Fruit fly (Drosophila melanogaster) whole organism, embryonic: ENCODE measurements around the gene Sgt1.
A peak's percentile ranks its signal among the peaks of the same experiment; 100 is the strongest.

Source experiments
- Blimp-1 ChIP-seq: fragments of 200-800 bp; sonication (Bioruptor generic); optimal IDR thresholded peaks from 3 replicates; lab custom pipeline; 2018; ENCODE audit warnings: missing biosample characterization, missing genetic modification characterization, mild to moderate bottlenecking, moderate library complexity, missing genetic modification reagents
- CG10321 ChIP-seq: fragments of 200-800 bp; sonication (Bioruptor generic); IDR thresholded peaks from 2 replicates; pipeline ENCODE4 v1.3.6; 2022; ENCODE audit warnings: missing biosample characterization, missing genetic modification characterization
- CG10654 ChIP-seq: fragments of 200-800 bp; sonication (Bioruptor generic); optimal IDR thresholded peaks from 2 replicates; lab custom pipeline; 2016; ENCODE audit warnings: missing biosample characterization, missing genetic modification characterization
- CG12104 ChIP-seq: fragments of 200-800 bp; sonication (Bioruptor generic); optimal IDR thresholded peaks from 3 replicates; lab custom pipeline; 2016; ENCODE audit warnings: missing biosample characterization, missing genetic modification characterization
- CG12219 ChIP-seq: fragments of 200-800 bp; sonication (Bioruptor generic); optimal IDR thresholded peaks from 3 replicates; lab custom pipeline; 2018; ENCODE audit warnings: missing biosample characterization, mild to moderate bottlenecking, missing genetic modification characterization
- CG13894 ChIP-seq: fragments of 200-800 bp; sonication (Bioruptor generic); optimal IDR thresholded peaks from 3 replicates; lab custom pipeline; 2018; ENCODE audit warnings: missing biosample characterization, mild to moderate bottlenecking, missing genetic modification characterization, moderate library complexity
- CG14965 ChIP-seq: fragments of 200-800 bp; sonication (Bioruptor generic); optimal IDR thresholded peaks from 2 replicates; lab custom pipeline; 2016; ENCODE audit warnings: missing biosample characterization, missing genetic modification characterization, borderline replicate concordance
- CG15011 ChIP-seq: fragments of 200-800 bp; sonication (Bioruptor generic); optimal IDR thresholded peaks from 3 replicates; lab custom pipeline; 2018; ENCODE audit warnings: missing biosample characterization, mild to moderate bottlenecking, missing genetic modification characterization
- CG16815 ChIP-seq: fragments of 200-800 bp; sonication (Bioruptor generic); optimal IDR thresholded peaks from 3 replicates; lab custom pipeline; 2017; ENCODE audit warnings: missing biosample characterization, mild to moderate bottlenecking, missing genetic modification characterization
- CG18011 ChIP-seq: fragments of 200-800 bp; sonication (Bioruptor generic); optimal IDR thresholded peaks from 2 replicates; lab custom pipeline; 2017; ENCODE audit warnings: missing biosample characterization, missing genetic modification characterization, mild to moderate bottlenecking, moderate library complexity, missing genotype
- CG18619 ChIP-seq: fragments of 200-800 bp; sonication (Bioruptor generic); optimal IDR thresholded peaks from 3 replicates; lab custom pipeline; 2017; ENCODE audit warnings: missing biosample characterization, mild to moderate bottlenecking, missing genetic modification characterization
- CG2199 ChIP-seq: fragments of 200-800 bp; sonication (Bioruptor generic); IDR thresholded peaks from 3 replicates; pipeline ENCODE4 v1.3.6; 2022; ENCODE audit warnings: missing biosample characterization, missing genetic modification characterization
- CG31224 ChIP-seq: fragments of 200-800 bp; sonication (Bioruptor generic); IDR thresholded peaks from 2 replicates; pipeline ENCODE4 v1.3.6; 2022; ENCODE audit warnings: missing biosample characterization, missing genetic modification characterization
- CG31365 ChIP-seq: fragments of 200-800 bp; sonication (Bioruptor generic); optimal IDR thresholded peaks from 2 replicates; lab custom pipeline; 2018; ENCODE audit warnings: missing biosample characterization, mild to moderate bottlenecking, missing genetic modification characterization
- CG31388 ChIP-seq: fragments of 200-800 bp; sonication (Bioruptor generic); optimal IDR thresholded peaks from 2 replicates; lab custom pipeline; 2016; ENCODE audit warnings: missing biosample characterization, missing genetic modification characterization
- CG3281 ChIP-seq: fragments of 200-800 bp; sonication (Bioruptor generic); optimal IDR thresholded peaks from 3 replicates; lab custom pipeline; 2017; ENCODE audit warnings: missing biosample characterization, mild to moderate bottlenecking, missing genetic modification characterization
- CG33213 ChIP-seq: fragments of 200-800 bp; sonication (Bioruptor generic); optimal IDR thresholded peaks from 3 replicates; lab custom pipeline; 2016; ENCODE audit warnings: missing biosample characterization, missing genetic modification characterization
- CG33557 ChIP-seq: fragments of 200-800 bp; sonication (Bioruptor generic); optimal IDR thresholded peaks from 2 replicates; lab custom pipeline; 2019; ENCODE audit warnings: missing biosample characterization, mild to moderate bottlenecking, missing genetic modification characterization, moderate library complexity
- CG4404 ChIP-seq: fragments of 200-800 bp; sonication (Bioruptor generic); IDR thresholded peaks from 2 replicates; pipeline ENCODE4 v1.3.6; 2022; ENCODE audit warnings: missing biosample characterization, missing genetic modification characterization
- CG5245 ChIP-seq: fragments of 200-800 bp; sonication (Bioruptor generic); optimal IDR thresholded peaks from 3 replicates; lab custom pipeline; 2016; ENCODE audit warnings: missing biosample characterization, missing genetic modification characterization
- CG9797 ChIP-seq: fragments of 200-800 bp; sonication (Bioruptor generic); optimal IDR thresholded peaks from 3 replicates; lab custom pipeline; 2018; ENCODE audit warnings: missing biosample characterization, mild to moderate bottlenecking, missing genetic modification characterization
- Dbx ChIP-seq: fragments of 200-800 bp; sonication (Bioruptor generic); IDR thresholded peaks from 3 replicates; pipeline ENCODE4 v1.3.6; 2022; ENCODE audit warnings: missing biosample characterization, missing genetic modification characterization
- Dp ChIP-seq: fragments of 200-800 bp; sonication (Bioruptor generic); optimal IDR thresholded peaks from 2 replicates; lab custom pipeline; 2018; ENCODE audit warnings: missing biosample characterization, mild to moderate bottlenecking, missing genetic modification characterization, moderate library complexity
- Ets65A ChIP-seq: fragments of 200-800 bp; sonication (Bioruptor generic); peaks from one replicate; lab custom pipeline; 2016; ENCODE audit warnings: missing biosample characterization, missing genetic modification characterization
- Fer1 ChIP-seq: fragments of 200-800 bp; sonication (Bioruptor generic); optimal IDR thresholded peaks from 2 replicates; lab custom pipeline; 2017; ENCODE audit warnings: missing biosample characterization, mild to moderate bottlenecking, missing genetic modification characterization
- Hr39 ChIP-seq: fragments of >200 bp; optimal IDR thresholded peaks from 2 replicates; lab custom pipeline; 2017
- Hr51 ChIP-seq, 2 experiments: fragments of 200-800 bp; sonication (Bioruptor generic); optimal IDR thresholded peaks; 2 replicates in 1 of 2; 3 replicates in 1 of 2; lab custom pipeline; 2016 to 2018; ENCODE audit warnings: missing biosample characterization in 2 of 2, missing genetic modification characterization in 2 of 2, mild to moderate bottlenecking in 1 of 2, moderate library complexity in 1 of 2
- Hr78 ChIP-seq, 2 experiments: fragments of 200-800 bp in 1 of 2; fragments of >200 bp in 1 of 2; sonication (Bioruptor generic) in 1 of 2; optimal IDR thresholded peaks; 2 replicates each; lab custom pipeline; 2017 to 2019; ENCODE audit warnings: missing biosample characterization in 2 of 2, missing genetic modification characterization in 2 of 2, mild to moderate bottlenecking in 1 of 2, moderate library complexity in 1 of 2
- Max ChIP-seq: fragments of 200-800 bp; sonication (Bioruptor generic); optimal IDR thresholded peaks from 2 replicates; lab custom pipeline; 2016; ENCODE audit warnings: missing biosample characterization, mild to moderate bottlenecking, missing genetic modification characterization
- NFAT ChIP-seq: fragments of 200-800 bp; sonication (Bioruptor generic); IDR thresholded peaks from 2 replicates; pipeline ENCODE4 v1.3.6; 2022; ENCODE audit warnings: missing biosample characterization, missing genetic modification characterization
- Stat92E ChIP-seq, 3 experiments: fragments of >200 bp in 2 of 3; fragments of 200-800 bp in 1 of 3; sonication (Bioruptor generic) in 1 of 3; optimal IDR thresholded peaks; 2 replicates each; lab custom pipeline; 2017 to 2019; ENCODE audit warnings: missing biosample characterization in 3 of 3, missing genetic modification characterization in 3 of 3, mild to moderate bottlenecking in 1 of 3, moderate library complexity in 1 of 3
- ab ChIP-seq: fragments of 200-800 bp; sonication (Bioruptor generic); optimal IDR thresholded peaks from 2 replicates; lab custom pipeline; 2016; ENCODE audit warnings: missing biosample characterization, missing genetic modification characterization
- abd-A ChIP-seq: fragments of 200-800 bp; sonication (Bioruptor generic); optimal IDR thresholded peaks from 3 replicates; lab custom pipeline; 2019; ENCODE audit warnings: missing biosample characterization, mild to moderate bottlenecking, missing genetic modification characterization, moderate library complexity
- ac ChIP-seq: fragments of 200-800 bp; sonication (Bioruptor generic); optimal IDR thresholded peaks from 3 replicates; lab custom pipeline; 2017; ENCODE audit warnings: missing biosample characterization, mild to moderate bottlenecking, missing genetic modification characterization
- btn ChIP-seq: fragments of 200-800 bp; sonication (Bioruptor generic); optimal IDR thresholded peaks from 2 replicates; lab custom pipeline; 2016; ENCODE audit warnings: missing biosample characterization, missing genetic modification characterization
- dm ChIP-seq: fragments of 200-800 bp; sonication (Bioruptor generic); optimal IDR thresholded peaks from 3 replicates; lab custom pipeline; 2016; ENCODE audit warnings: missing biosample characterization, missing genetic modification characterization
- eve ChIP-seq, 2 experiments: fragments of >200 bp; optimal IDR thresholded peaks; 2 replicates each; lab custom pipeline; 2017; ENCODE audit warnings: missing biosample characterization in 2 of 2, missing genetic modification characterization in 2 of 2
- grau ChIP-seq: fragments of 200-800 bp; optimal IDR thresholded peaks from 3 replicates; lab custom pipeline; 2019; ENCODE audit warnings: missing biosample characterization, mild to moderate bottlenecking, missing genetic modification characterization, moderate library complexity
- hkb ChIP-seq, 2 experiments: fragments of 200-800 bp in 1 of 2; fragments of >200 bp in 1 of 2; sonication (Bioruptor generic) in 1 of 2; IDR thresholded peaks in 1 of 2; optimal IDR thresholded peaks in 1 of 2; 2 replicates each; pipeline versions ENCODE4 v1.3.6 to Lab custom; 2017 to 2022; ENCODE audit warnings: missing biosample characterization in 1 of 2, missing genetic modification characterization in 1 of 2
- lbe ChIP-seq: fragments of 200-800 bp; sonication (Bioruptor generic); optimal IDR thresholded peaks from 2 replicates; lab custom pipeline; 2016; ENCODE audit warnings: missing biosample characterization, mild to moderate bottlenecking, missing genetic modification characterization
- lola ChIP-seq, 3 experiments: fragments of >200 bp in 2 of 3; fragments of 200-800 bp in 1 of 3; sonication (Bioruptor generic) in 1 of 3; optimal IDR thresholded peaks; 2 replicates each; lab custom pipeline; 2017 to 2019; ENCODE audit warnings: missing biosample characterization in 3 of 3, missing genetic modification characterization in 3 of 3, mild to moderate bottlenecking in 1 of 3, moderate library complexity in 1 of 3
- pfk ChIP-seq: fragments of 200-800 bp; sonication (Bioruptor generic); optimal IDR thresholded peaks from 2 replicates; lab custom pipeline; 2018; ENCODE audit warnings: missing biosample characterization, mild to moderate bottlenecking, missing genetic modification characterization, moderate library complexity
- pita ChIP-seq: fragments of 200-800 bp; sonication (Bioruptor generic); optimal IDR thresholded peaks from 2 replicates; lab custom pipeline; 2017; ENCODE audit warnings: missing biosample characterization, mild to moderate bottlenecking, missing genetic modification characterization
- sug ChIP-seq: fragments of 200-800 bp; optimal IDR thresholded peaks from 2 replicates; lab custom pipeline; 2019; ENCODE audit warnings: missing biosample characterization, mild to moderate bottlenecking, missing genetic modification characterization, moderate library complexity
- twi ChIP-seq: fragments of 200-800 bp; optimal IDR thresholded peaks from 2 replicates; lab custom pipeline; 2019; ENCODE audit warnings: missing biosample characterization, mild to moderate bottlenecking, missing genetic modification characterization, moderate library complexity
- vvl ChIP-seq: fragments of 200-800 bp; sonication (Bioruptor generic); IDR thresholded peaks from 2 replicates; pipeline ENCODE4 v1.3.6; 2022; ENCODE audit warnings: missing biosample characterization, missing genetic modification characterization

The Sgt1 gene

DNA sequence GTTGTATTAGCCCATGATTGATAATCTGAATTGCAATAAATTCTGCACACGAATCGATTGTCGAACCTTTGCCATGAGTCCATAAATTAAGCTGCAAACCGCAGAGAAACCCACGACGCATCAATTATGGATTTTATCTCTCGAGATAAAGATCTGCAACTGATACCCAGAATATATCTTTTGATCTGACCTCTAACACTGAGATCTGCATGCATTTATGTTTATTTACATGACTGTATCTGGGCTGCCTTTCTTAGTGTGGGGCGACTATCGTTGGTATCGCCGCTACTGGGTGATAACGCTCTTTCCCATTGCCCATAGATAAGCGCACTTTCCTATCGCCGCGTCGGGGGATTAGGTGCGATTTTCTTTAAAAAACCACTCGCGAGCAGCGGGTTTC lies 12.1 kb upstream of the Sgt1 start, which contains the start of gene Ctr1B (continued):
- TF ChIP-seq CG14965 (GFP tag; lab: Kevin White, UChicago) (no peak), btn (GFP tag; lab: Kevin White, UChicago) (no peak), CG5245 (no peak), Hr78 (GFP tag; optimal IDR thresholded peaks at IDR 0.05; lab: Kevin White, UChicago) (peak in 1 of 2 experiments; percentile 72), Stat92E (GFP tag; optimal IDR thresholded peaks at IDR 0.05; lab: Kevin White, UChicago) (no peak), CG12104 (GFP tag; lab: Kevin White, UChicago) (no peak), Hr39 (lab: Kevin White, UChicago) (no peak), twi (tag; lab: Kevin White, UChicago) (no peak)

DNA sequence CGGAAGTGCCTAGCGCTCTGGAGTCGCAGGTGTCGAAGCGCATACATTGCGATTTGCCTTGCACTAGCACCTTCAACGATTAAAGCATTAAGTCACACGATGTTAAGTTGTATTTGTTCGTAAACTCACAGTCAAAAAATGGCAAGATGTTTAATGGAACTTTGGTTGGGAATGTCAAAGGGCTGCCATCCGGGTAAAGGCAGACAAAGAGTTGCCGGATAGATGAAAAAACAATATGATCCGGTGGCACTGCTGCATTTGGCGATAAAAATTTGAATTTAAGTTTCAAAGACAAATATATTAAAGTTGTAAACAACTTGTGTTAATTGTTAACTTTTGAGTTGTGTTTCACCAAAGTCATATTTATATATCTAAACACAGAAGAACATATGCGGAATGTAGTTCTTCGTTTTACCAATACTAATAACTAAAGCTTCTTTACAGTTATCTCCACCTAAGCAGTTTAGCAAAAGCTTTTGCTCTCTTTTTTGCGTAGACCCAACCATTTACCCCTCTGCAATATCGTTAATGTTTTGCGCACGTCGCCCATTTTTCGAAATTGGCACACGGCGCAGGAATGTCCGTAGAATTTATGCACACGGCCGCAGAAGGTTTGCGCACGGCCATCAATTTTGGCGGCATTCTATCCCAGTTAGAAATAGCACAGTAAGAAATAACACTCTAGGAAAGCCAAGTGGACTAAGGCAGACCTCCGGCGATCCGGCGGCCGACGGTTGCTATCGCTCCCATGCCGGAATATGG lies 11.5 kb upstream of the Sgt1 start, which contains the start of gene Coq2:
Coq2 (minus strand) TSS at position 200 of the 762 bp plus-strand sequence.
- TF ChIP-seq abd-A (tag; lab: Kevin White, UChicago) (no peak), CG13894 (tag; lab: Kevin White, UChicago) (no peak), lola (GFP tag; optimal IDR thresholded peaks at IDR 0.05; lab: Kevin White, UChicago) (no peak), ac (GFP tag; lab: Kevin White, UChicago) (no peak), CG16815 (GFP tag; lab: Kevin White, UChicago) (no peak), Hr51 (GFP tag; optimal IDR thresholded peaks at IDR 0.05; lab: Kevin White, UChicago) (no peak), Max (GFP tag; lab: Kevin White, UChicago) (no peak), hkb (optimal IDR thresholded peaks at IDR 0.05; lab: Kevin White, UChicago) (peak; percentile 42), hkb (GFP tag; IDR thresholded peaks at IDR 0.05; lab: Robert Waterston, UW) (no peak), Dp (peak; percentile 93), CG9797 (peak; percentile 16), dm (no peak), CG15011 (no peak), CG4404 (GFP tag; lab: Robert Waterston, UW) (no peak), Blimp-1 (GFP tag; lab: Kevin White, UChicago) (no peak), Fer1 (GFP tag; lab: Kevin White, UChicago) (no peak), CG18011 (GFP tag; lab: Kevin White, UChicago) (no peak), CG31365 (tag; lab: Kevin White, UChicago) (peak; percentile 30), pfk (GFP tag; lab: Kevin White, UChicago) (no peak), pita (peak; percentile 15), CG31388 (GFP tag; lab: Kevin White, UChicago) (no peak), vvl (GFP tag; lab: Robert Waterston, UW) (peak; percentile 29; the same call in 1 of the 2 replicates), CG33213 (GFP tag; lab: Kevin White, UChicago) (peak; percentile 21), grau (tag; lab: Kevin White, UChicago) (no peak), lbe (GFP tag; lab: Kevin White, UChicago) (no peak), CG12219 (GFP tag; lab: Kevin White, UChicago) (no peak), CG10321 (no peak), CG12104 (GFP tag; lab: Kevin White, UChicago) (no peak), eve (GFP tag; optimal IDR thresholded peaks at IDR 0.05; lab: Kevin White, UChicago) (no peak), CG18619 (GFP tag; lab: Kevin White, UChicago) (no peak), CG2199 (GFP tag; lab: Robert Waterston, UW) (no peak), CG3281 (no peak), Dbx (0 out of 3 replicates have a peak, but pooled peaks have one; percentile 13), CG33557 (GFP tag; lab: Kevin White, UChicago) (no peak), twi (tag; lab: Kevin White, UChicago) (no peak), sug (tag; lab: Kevin White, UChicago) (no peak), ab (GFP tag; lab: Kevin White, UChicago) (no peak), NFAT (GFP tag; lab: Robert Waterston, UW) (no peak), CG10654 (no peak), CG31224 (GFP tag; lab: Robert Waterston, UW) (no peak), Ets65A (no peak)
